Worm (Caenorhabditis elegans) whole organism, late embryonic: ENCODE measurements around the gene D1086.12.

Experiments
- K02D7.2 ChIP-seq: sonication (generic microtip); optimal IDR thresholded peaks from 2 replicates; lab custom pipeline; 2017; ENCODE audit warnings: mild to moderate bottlenecking, missing genetic modification characterization, missing compliant biosample characterization
- Y22D7AL.16 ChIP-seq: sonication (generic microtip); optimal IDR thresholded peaks from 2 replicates; lab custom pipeline; 2016; ENCODE audit warnings: missing genetic modification characterization, missing compliant biosample characterization
- ama-1 ChIP-seq: fragments of 150-350 bp; optimal IDR thresholded peaks from 2 replicates; lab custom pipeline; 2014
- ceh-18 ChIP-seq: sonication (generic microtip); optimal IDR thresholded peaks from 2 replicates; lab custom pipeline; 2016; ENCODE audit warnings: missing genetic modification characterization, missing compliant biosample characterization
- ceh-2 ChIP-seq: sonication (generic microtip); optimal IDR thresholded peaks from 2 replicates; lab custom pipeline; 2016; ENCODE audit warnings: missing genotype, missing genetic modification characterization, missing compliant biosample characterization
- ceh-22 ChIP-seq: sonication (generic microtip); optimal IDR thresholded peaks from 2 replicates; lab custom pipeline; 2017; ENCODE audit warnings: missing biosample characterization, missing genetic modification characterization
- ceh-31 ChIP-seq: sonication (generic microtip); optimal IDR thresholded peaks from 2 replicates; lab custom pipeline; 2016; ENCODE audit warnings: missing genetic modification characterization, missing compliant biosample characterization
- ceh-34 ChIP-seq: sonication (generic microtip); optimal IDR thresholded peaks from 2 replicates; lab custom pipeline; 2016; ENCODE audit warnings: mild to moderate bottlenecking, missing genetic modification characterization, missing compliant biosample characterization
- ceh-45 ChIP-seq: fragments of 200-800 bp; sonication (Bioruptor generic); IDR thresholded peaks from 2 replicates; pipeline ENCODE4 v1.3.6; 2022; ENCODE audit warnings: missing genetic modification reagents, missing genetic modification characterization, missing compliant biosample characterization
- ceh-48 ChIP-seq: sonication (generic microtip); optimal IDR thresholded peaks from 2 replicates; lab custom pipeline; 2016; ENCODE audit warnings: missing genetic modification characterization, inconsistent platforms, missing compliant biosample characterization
- ceh-6 ChIP-seq: fragments of 200-800 bp; sonication (Bioruptor generic); optimal IDR thresholded peaks from 2 replicates; lab custom pipeline; 2018; ENCODE audit warnings: mild to moderate bottlenecking, missing genetic modification characterization, missing compliant biosample characterization
- ceh-9 ChIP-seq: sonication (generic microtip); optimal IDR thresholded peaks from 2 replicates; lab custom pipeline; 2016; ENCODE audit warnings: mild to moderate bottlenecking, missing genetic modification characterization, inconsistent platforms, missing compliant biosample characterization
- che-1 ChIP-seq: sonication (generic microtip); optimal IDR thresholded peaks from 2 replicates; lab custom pipeline; 2016; ENCODE audit warnings: mild to moderate bottlenecking, missing genetic modification characterization, missing compliant biosample characterization
- dmd-4 ChIP-seq: sonication (generic microtip); optimal IDR thresholded peaks from 2 replicates; lab custom pipeline; 2016; ENCODE audit warnings: borderline replicate concordance, missing genetic modification characterization, missing compliant biosample characterization
- dve-1 ChIP-seq: sonication (generic microtip); optimal IDR thresholded peaks from 2 replicates; lab custom pipeline; 2017; ENCODE audit warnings: antibody characterized with exemption, mild to moderate bottlenecking, missing genetic modification characterization, missing compliant biosample characterization
- elt-4 ChIP-seq: sonication (generic microtip); optimal IDR thresholded peaks from 2 replicates; lab custom pipeline; 2016; ENCODE audit warnings: missing genetic modification characterization, missing compliant biosample characterization
- ets-4 ChIP-seq: sonication (generic microtip); optimal IDR thresholded peaks from 2 replicates; lab custom pipeline; 2016; ENCODE audit warnings: missing genetic modification characterization, missing compliant biosample characterization
- eyg-1 ChIP-seq: sonication (generic microtip); optimal IDR thresholded peaks from 2 replicates; lab custom pipeline; 2016; ENCODE audit warnings: missing genotype, missing genetic modification characterization, missing compliant biosample characterization
- fax-1 ChIP-seq: sonication (generic microtip); optimal IDR thresholded peaks from 2 replicates; lab custom pipeline; 2016; ENCODE audit warnings: missing genotype, missing genetic modification characterization, missing compliant biosample characterization
- fkh-10 ChIP-seq: fragments of 150-350 bp; optimal IDR thresholded peaks from 2 replicates; lab custom pipeline; 2014; ENCODE audit warnings: missing biosample characterization, missing genetic modification reagents, missing genetic modification characterization
- hlh-15 ChIP-seq: sonication (generic microtip); optimal IDR thresholded peaks from 2 replicates; lab custom pipeline; 2016; ENCODE audit warnings: missing genetic modification characterization, missing compliant biosample characterization
- hlh-30 ChIP-seq: sonication (generic microtip); optimal IDR thresholded peaks from 2 replicates; lab custom pipeline; 2017; ENCODE audit warnings: antibody characterized with exemption, missing genetic modification characterization, missing compliant biosample characterization; ENCODE audit not compliant: insufficient read depth
- hlh-8 ChIP-seq: sonication (generic microtip); optimal IDR thresholded peaks from 2 replicates; lab custom pipeline; 2016; ENCODE audit warnings: missing genotype, missing genetic modification characterization, missing compliant biosample characterization
- lim-6 ChIP-seq: sonication (generic microtip); optimal IDR thresholded peaks from 2 replicates; lab custom pipeline; 2016; ENCODE audit warnings: missing genetic modification characterization, missing compliant biosample characterization
- nfya-1 ChIP-seq: sonication (generic microtip); optimal IDR thresholded peaks from 2 replicates; lab custom pipeline; 2017; ENCODE audit warnings: missing genetic modification characterization, mild to moderate bottlenecking, missing compliant biosample characterization, antibody characterized with exemption, moderate library complexity
- nhr-232 ChIP-seq: sonication (generic microtip); optimal IDR thresholded peaks from 2 replicates; lab custom pipeline; 2016; ENCODE audit warnings: missing genetic modification characterization, missing compliant biosample characterization
- npax-4 ChIP-seq: sonication (generic microtip); optimal IDR thresholded peaks from 2 replicates; lab custom pipeline; 2016; ENCODE audit warnings: missing genetic modification characterization, missing compliant biosample characterization
- odd-2 ChIP-seq: sonication (generic microtip); optimal IDR thresholded peaks from 2 replicates; lab custom pipeline; 2017; ENCODE audit warnings: antibody characterized with exemption, mild to moderate bottlenecking, missing genetic modification characterization, missing compliant biosample characterization
- pax-1 ChIP-seq: fragments of 150-350 bp; optimal IDR thresholded peaks from 2 replicates; lab custom pipeline; 2014; ENCODE audit warnings: missing biosample characterization, missing genetic modification characterization
- pha-4 ChIP-seq: fragments of 150-350 bp; optimal IDR thresholded peaks from 2 replicates; lab custom pipeline; 2018; ENCODE audit warnings: missing biosample characterization, missing genetic modification reagents, missing genetic modification characterization
- pqm-1 ChIP-seq: sonication (generic microtip); optimal IDR thresholded peaks from 2 replicates; lab custom pipeline; 2016; ENCODE audit warnings: missing genetic modification characterization, missing compliant biosample characterization
- pros-1 ChIP-seq: fragments of 150-350 bp; optimal IDR thresholded peaks from 2 replicates; lab custom pipeline; 2014; ENCODE audit warnings: missing biosample characterization, missing genetic modification reagents, missing genetic modification characterization
- rnt-1 ChIP-seq: sonication (generic microtip); optimal IDR thresholded peaks from 2 replicates; lab custom pipeline; 2016; ENCODE audit warnings: missing genetic modification characterization, missing compliant biosample characterization
- ttx-3 ChIP-seq: sonication (generic microtip); optimal IDR thresholded peaks from 2 replicates; lab custom pipeline; 2016; ENCODE audit warnings: missing genetic modification reagents, missing genetic modification characterization, missing compliant biosample characterization
- unc-3 ChIP-seq, 2 experiments: fragments of 200-800 bp in 1 of 2; sonication (Bioruptor generic) in 1 of 2; sonication (generic microtip) in 1 of 2; conservative IDR thresholded peaks in 1 of 2; optimal IDR thresholded peaks in 1 of 2; 2 replicates each; pipeline versions ENCODE4 v1.3.6 to Lab custom; 2016 to 2022; ENCODE audit warnings: missing compliant biosample characterization in 2 of 2, missing genetic modification characterization in 2 of 2, missing genetic modification reagents in 1 of 2
- unc-42 ChIP-seq: sonication (generic microtip); optimal IDR thresholded peaks from 2 replicates; lab custom pipeline; 2016; ENCODE audit warnings: missing genotype, missing genetic modification characterization, missing compliant biosample characterization
- unc-55 ChIP-seq: sonication (generic microtip); optimal IDR thresholded peaks from 2 replicates; lab custom pipeline; 2017; ENCODE audit warnings: missing biosample characterization, missing genetic modification reagents, missing genetic modification characterization
- zip-5 ChIP-seq: sonication (generic microtip); optimal IDR thresholded peaks from 2 replicates; lab custom pipeline; 2016; ENCODE audit warnings: missing genetic modification characterization, missing compliant biosample characterization

The D1086.12 gene

DNA sequence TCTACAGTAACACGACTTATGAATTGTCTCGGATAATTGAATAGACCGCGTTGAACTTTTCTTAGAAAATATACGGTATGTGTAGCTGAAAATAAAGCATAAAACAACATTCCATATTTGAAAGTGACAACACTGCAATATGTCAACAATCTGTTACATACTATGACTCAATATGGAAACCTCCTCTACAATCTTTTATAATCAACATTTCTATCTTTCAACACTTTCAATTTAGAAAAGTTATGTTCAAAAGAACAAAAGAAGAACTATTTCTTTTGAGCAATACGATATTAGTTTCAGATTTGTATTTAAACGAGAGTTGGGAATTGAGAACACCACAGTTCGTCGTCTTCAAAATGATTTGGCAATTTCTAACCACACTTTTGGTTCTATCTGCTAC, 18.5 kb upstream of the D1086.12 start, which contains the start of gene D1086.10:
D1086.10 (plus strand) TSS at position 301 of the 400 bp plus-strand sequence.
- TF ChIP-seq ceh-18 (tag; lab: Kevin White, UChicago) (no peak), ceh-6 (GFP tag; lab: Kevin White, UChicago) (no peak), ttx-3 (tag; lab: Kevin White, UChicago) (no peak), npax-4 (tag; lab: Kevin White, UChicago) (no peak), fax-1 (no peak), unc-3 (GFP tag; conservative IDR thresholded peaks at IDR 0.05; lab: Robert Waterston, UW) (no peak), unc-3 (tag; optimal IDR thresholded peaks at IDR 0.05; lab: Kevin White, UChicago) (no peak), ceh-2 (tag; lab: Kevin White, UChicago) (no peak), ceh-9 (tag; lab: Kevin White, UChicago) (no peak), zip-5 (tag; lab: Kevin White, UChicago) (no peak), ama-1 (no peak), K02D7.2 (tag; lab: Kevin White, UChicago) (no peak)
- TF ChIP-seq, all 69 proteins: peak for 0

DNA sequence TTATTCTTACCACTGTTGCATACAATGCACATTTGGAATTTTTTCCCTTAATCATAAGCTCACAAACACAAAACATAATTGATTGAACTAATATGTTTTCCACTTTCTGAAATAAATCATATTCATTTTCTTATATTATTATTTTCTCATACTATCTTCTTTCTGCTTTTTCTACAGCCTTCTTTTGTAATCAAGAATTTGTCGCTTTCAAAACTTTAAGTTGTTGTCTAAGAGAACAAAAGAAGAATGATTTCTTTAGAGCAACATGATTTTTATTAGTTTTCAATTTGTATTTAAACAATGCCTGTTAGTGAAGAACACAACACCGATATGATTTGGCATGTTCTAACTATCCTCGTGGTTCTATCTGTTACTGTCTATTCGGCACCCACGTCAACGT, 17.0 kb upstream of the D1086.12 start, which contains the start of gene D1086.7:
D1086.7 (plus strand) TSS at position 301 of the 400 bp plus-strand sequence.
- TF ChIP-seq pax-1 (tag; lab: Kevin White, UChicago) (no peak), rnt-1 (tag; lab: Kevin White, UChicago) (no peak), hlh-15 (tag; lab: Kevin White, UChicago) (no peak), unc-55 (GFP tag; lab: Kevin White, UChicago) (no peak), dmd-4 (tag; lab: Kevin White, UChicago) (no peak), nhr-232 (tag; lab: Kevin White, UChicago) (no peak), odd-2 (tag; lab: Kevin White, UChicago) (no peak), ceh-48 (tag; lab: Kevin White, UChicago) (no peak), hlh-30 (tag; lab: Kevin White, UChicago) (no peak), ets-4 (no peak), hlh-8 (tag; lab: Kevin White, UChicago) (no peak), ceh-31 (tag; lab: Kevin White, UChicago) (no peak), pha-4 (tag; lab: Kevin White, UChicago) (no peak), pqm-1 (tag; lab: Kevin White, UChicago) (no peak), fax-1 (no peak)
- TF ChIP-seq, all 69 proteins: peak for 0

DNA sequence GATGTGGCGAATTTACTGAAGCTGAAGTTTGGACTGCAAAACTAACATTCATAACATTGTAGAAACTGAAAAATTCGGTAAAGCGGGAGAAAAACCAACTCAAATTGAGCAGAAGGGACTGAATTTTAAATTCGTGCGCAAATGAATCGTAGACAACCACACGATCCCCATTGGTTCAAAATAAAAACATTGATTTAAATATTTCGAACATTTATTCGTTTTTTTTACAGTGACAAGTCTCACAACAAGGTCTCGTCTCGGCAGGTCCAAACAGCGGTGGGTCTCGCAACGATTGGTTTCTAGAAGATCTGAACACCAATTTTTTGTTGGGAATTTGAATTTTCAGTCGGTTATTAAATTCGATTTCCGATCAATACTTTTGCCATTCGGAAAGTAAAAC, 15.4 kb upstream of the D1086.12 start, which contains the start of gene D1086.18:
D1086.18 (plus strand) TSS at position 301 of the 400 bp plus-strand sequence.
- TF ChIP-seq elt-4 (tag; lab: Kevin White, UChicago) (no peak), nfya-1 (no peak), unc-3 (GFP tag; conservative IDR thresholded peaks at IDR 0.05; lab: Robert Waterston, UW) (no peak), unc-3 (tag; optimal IDR thresholded peaks at IDR 0.05; lab: Kevin White, UChicago) (no peak), che-1 (tag; lab: Kevin White, UChicago) (no peak), npax-4 (tag; lab: Kevin White, UChicago) (no peak), ceh-31 (tag; lab: Kevin White, UChicago) (no peak), lim-6 (tag; lab: Kevin White, UChicago) (no peak), pax-1 (tag; lab: Kevin White, UChicago) (no peak), hlh-30 (tag; lab: Kevin White, UChicago) (no peak), K02D7.2 (tag; lab: Kevin White, UChicago) (no peak), unc-42 (tag; lab: Kevin White, UChicago) (no peak)
- TF ChIP-seq, all 69 proteins: peak for 0

DNA sequence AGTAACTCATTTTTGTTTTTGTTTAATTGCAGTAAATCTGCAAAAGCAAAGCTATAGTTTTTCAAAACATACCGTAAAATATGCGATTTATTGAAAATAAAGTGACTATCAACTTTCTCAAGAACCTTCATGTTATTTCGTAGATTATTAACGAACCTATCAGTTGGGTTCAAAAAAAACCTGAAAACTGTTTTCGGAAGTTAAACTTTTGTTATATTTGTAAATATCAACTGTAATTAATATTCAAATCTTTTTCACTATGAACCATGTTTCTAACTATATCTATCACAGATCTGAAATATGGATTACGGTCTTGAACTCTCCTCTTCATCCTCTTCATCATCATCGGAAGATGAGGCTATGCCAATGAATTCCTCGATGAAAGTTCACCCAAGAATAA, 12.9 kb upstream of the D1086.12 start, which contains the start of gene D1086.19:
D1086.19 (plus strand) TSS at position 301 of the 400 bp plus-strand sequence.
- TF ChIP-seq eyg-1, result no peak
- TF ChIP-seq odd-2 (tag; lab: Kevin White, UChicago), result no peak
- TF ChIP-seq npax-4 (tag; lab: Kevin White, UChicago), result no peak
- no peak for TF ChIP-seq pros-1
- TF ChIP-seq unc-3 (GFP tag; conservative IDR thresholded peaks at IDR 0.05; lab: Robert Waterston, UW), result no peak
- no peak for TF ChIP-seq unc-3 (tag; optimal IDR thresholded peaks at IDR 0.05; lab: Kevin White, UChicago)
- no peak for TF ChIP-seq dve-1 (tag; lab: Kevin White, UChicago)
- no peak for TF ChIP-seq ceh-22
- no peak for TF ChIP-seq ceh-45 (GFP tag; lab: Robert Waterston, UW)
- TF ChIP-seq fkh-10 (GFP tag; lab: Kevin White, UChicago), result no peak
- no peak for TF ChIP-seq che-1 (tag; lab: Kevin White, UChicago)
- no peak for TF ChIP-seq ceh-34
- no peak for TF ChIP-seq Y22D7AL.16 (tag; lab: Kevin White, UChicago)
- TF ChIP-seq fax-1, result no peak
